Fruit fly (Drosophila melanogaster): ENCODE results near the gene CG14204.

The CG14204 gene

dm6 chrX:19603953-19604352 is 20.5 kb downstream of the CG14204 start (continued):
- TF ChIP-seq CG30431 (GFP tag; optimal IDR thresholded peaks at IDR 0.05) (peak; percentile 43), CG4404 (GFP tag; IDR thresholded peaks at IDR 0.05) (peak; percentile 54), CG10267 (tag; optimal IDR thresholded peaks at IDR 0.05) (peak; percentile 59), CG11723 (GFP tag; optimal IDR thresholded peaks at IDR 0.05) (peak; percentile 62), CG4820 (GFP tag; optimal IDR thresholded peaks at IDR 0.05) (peak; percentile 67), YL-1 (GFP tag; optimal IDR thresholded peaks at IDR 0.05) (no peak), CG14860 (GFP tag; IDR thresholded peaks at IDR 0.05; ENCODE audit: partially characterized antibody) (no peak), Hr78 (GFP tag; optimal IDR thresholded peaks at IDR 0.05) (no peak), Sox102F (GFP tag; optimal IDR thresholded peaks at IDR 0.05) (peak; percentile 78), CG10366 (GFP tag; IDR thresholded peaks at IDR 0.05) (peak; percentile 88), CG10565 (GFP tag; optimal IDR thresholded peaks at IDR 0.05) (no peak), Hmr (GFP tag; optimal IDR thresholded peaks at IDR 0.05) (peak; percentile 83), CG8290 (GFP tag; optimal IDR thresholded peaks at IDR 0.05) (peak; percentile 25), CG8290 (tag; optimal IDR thresholded peaks at IDR 0.05) (peak in 1 of 2 experiments; percentile 84), Med (GFP tag) (peak; percentile 91), Dp (GFP tag; optimal IDR thresholded peaks at IDR 0.05) (no peak), CG34376 (GFP tag; optimal IDR thresholded peaks at IDR 0.05) (peak; percentile 86), salm (tag; optimal IDR thresholded peaks at IDR 0.05) (no peak), mam (GFP tag; optimal IDR thresholded peaks at IDR 0.05) (peak; percentile 75), CG10979 (tag; optimal IDR thresholded peaks at IDR 0.05) (peak; percentile 65), kah (GFP tag; optimal IDR thresholded peaks at IDR 0.05) (peak; percentile 14), CG1602 (GFP tag; optimal IDR thresholded peaks at IDR 0.05) (peak; percentile 39), Nf-YC (tag; optimal IDR thresholded peaks at IDR 0.05) (peak; percentile 64), Lhr (GFP tag; optimal IDR thresholded peaks at IDR 0.05) (peak; percentile 25), CG11696 (GFP tag; IDR thresholded peaks at IDR 0.05) (0 out of 2 replicates have a peak, but pooled peaks have one; percentile 52), CG10209 (GFP tag; optimal IDR thresholded peaks at IDR 0.05) (peak; percentile 59), cato (GFP tag; optimal IDR thresholded peaks at IDR 0.05; ENCODE audit: borderline replicate concordance) (no peak), CG9437 (GFP tag; optimal IDR thresholded peaks at IDR 0.05) (peak; percentile 49), CG2202 (tag; optimal IDR thresholded peaks at IDR 0.05) (peak; percentile 29), CG17359 (tag; optimal IDR thresholded peaks at IDR 0.05) (peak; percentile 81), dysf (GFP tag; IDR thresholded peaks at IDR 0.05) (peak; percentile 86), org-1 (GFP tag; optimal IDR thresholded peaks at IDR 0.05) (peak; percentile 66), Kr (GFP tag; optimal IDR thresholded peaks at IDR 0.05) (no peak), ewg (GFP tag; optimal IDR thresholded peaks at IDR 0.05) (peak; percentile 48), otp (GFP tag; IDR thresholded peaks at IDR 0.05) (peak; percentile 76; the same call in 2 of the 3 replicates), CG11456 (GFP tag; IDR thresholded peaks at IDR 0.05) (peak; percentile 80), CG12769 (tag; optimal IDR thresholded peaks at IDR 0.05) (peak; percentile 94), eve (GFP tag; optimal IDR thresholded peaks at IDR 0.05) (no peak), emc (GFP tag; optimal IDR thresholded peaks at IDR 0.05) (no peak), CG15073 (GFP tag; optimal IDR thresholded peaks at IDR 0.05) (no peak), CG10654 (GFP tag; optimal IDR thresholded peaks at IDR 0.05) (peak; percentile 60), nom (GFP tag; optimal IDR thresholded peaks at IDR 0.05) (peak; percentile 21), NK7.1 (GFP tag; optimal IDR thresholded peaks at IDR 0.05) (no peak), p53 (GFP tag; optimal IDR thresholded peaks at IDR 0.05) (no peak), CG13424 (tag; optimal IDR thresholded peaks at IDR 0.05) (peak; percentile 75), Chrac-16 (GFP tag; optimal IDR thresholded peaks at IDR 0.05) (peak; percentile 63), sr (GFP tag; IDR thresholded peaks at IDR 0.05) (peak; percentile 72; the same call in 2 of the 3 replicates), CG30020 (tag; optimal IDR thresholded peaks at IDR 0.05) (peak; percentile 6), Mrtf (GFP tag; IDR thresholded peaks at IDR 0.05) (peak; percentile 72; the same call in 1 of the 3 replicates), inv (GFP tag; IDR thresholded peaks at IDR 0.05; ENCODE audit: partially characterized antibody) (no peak)
